Fruit fly (Drosophila melanogaster) whole organism, embryonic: Measurements from ENCODE around the gene sit.

Source experiments
- Awh ChIP-seq: fragments of 200-800 bp; sonication (Bioruptor generic); IDR thresholded peaks from 2 replicates; pipeline ENCODE4, ENCODE4 v1.3.6; 2022; ENCODE audit warnings: missing biosample characterization, missing genetic modification characterization
- Bgb ChIP-seq: fragments of 200-800 bp; sonication (Bioruptor generic); IDR thresholded peaks from 2 replicates; pipeline ENCODE4 v1.3.6; 2022; ENCODE audit warnings: missing biosample characterization, missing genetic modification characterization; ENCODE audit not compliant: partially characterized antibody
- CG10321 ChIP-seq: fragments of 200-800 bp; sonication (Bioruptor generic); IDR thresholded peaks from 2 replicates; pipeline ENCODE4 v1.3.6; 2022; ENCODE audit warnings: missing biosample characterization, missing genetic modification characterization
- CG10543 ChIP-seq: fragments of 200-800 bp; sonication (Bioruptor generic); optimal IDR thresholded peaks from 3 replicates; lab custom pipeline; 2017; ENCODE audit warnings: missing biosample characterization, mild to moderate bottlenecking, missing genetic modification characterization, moderate library complexity
- CG11456 ChIP-seq: fragments of 200-800 bp; sonication (Bioruptor generic); IDR thresholded peaks from 3 replicates; pipeline ENCODE4 v1.3.6; 2022; ENCODE audit warnings: missing biosample characterization, missing genetic modification characterization
- CG12299 ChIP-seq: fragments of 200-800 bp; sonication (Bioruptor generic); optimal IDR thresholded peaks from 2 replicates; lab custom pipeline; 2018; ENCODE audit warnings: missing biosample characterization, mild to moderate bottlenecking, missing genetic modification characterization
- CG12391 ChIP-seq: fragments of 200-800 bp; sonication (Bioruptor generic); optimal IDR thresholded peaks from 3 replicates; lab custom pipeline; 2018; ENCODE audit warnings: missing biosample characterization, mild to moderate bottlenecking, missing genetic modification characterization, moderate library complexity
- CG13287 ChIP-seq: fragments of 200-800 bp; sonication (Bioruptor generic); IDR thresholded peaks from 2 replicates; pipeline ENCODE4 v1.3.6; 2022; ENCODE audit warnings: missing biosample characterization, missing genetic modification characterization; ENCODE audit not compliant: partially characterized antibody
- CG13624 ChIP-seq: fragments of 200-800 bp; sonication (Bioruptor generic); optimal IDR thresholded peaks from 2 replicates; lab custom pipeline; 2016; ENCODE audit warnings: missing biosample characterization, missing genetic modification characterization
- CG18764 ChIP-seq: fragments of 200-800 bp; sonication (Bioruptor generic); optimal IDR thresholded peaks from 3 replicates; lab custom pipeline; 2016; ENCODE audit warnings: missing biosample characterization, missing genetic modification characterization
- CG2116 ChIP-seq: fragments of 200-800 bp; sonication (Bioruptor generic); optimal IDR thresholded peaks from 3 replicates; lab custom pipeline; 2018; ENCODE audit warnings: missing biosample characterization, mild to moderate bottlenecking, missing genetic modification characterization
- CG2129 ChIP-seq: fragments of 200-800 bp; sonication (Bioruptor generic); IDR thresholded peaks from 2 replicates; pipeline ENCODE4 v1.3.6; 2022; ENCODE audit warnings: missing biosample characterization, missing genetic modification characterization; ENCODE audit not compliant: partially characterized antibody
- CG30020 ChIP-seq: fragments of 200-800 bp; optimal IDR thresholded peaks from 2 replicates; lab custom pipeline; 2019; ENCODE audit warnings: missing biosample characterization, mild to moderate bottlenecking, missing genetic modification characterization, moderate library complexity
- CG3281 ChIP-seq: fragments of 200-800 bp; sonication (Bioruptor generic); optimal IDR thresholded peaks from 3 replicates; lab custom pipeline; 2017; ENCODE audit warnings: missing biosample characterization, mild to moderate bottlenecking, missing genetic modification characterization
- CG3407 ChIP-seq: fragments of 200-800 bp; sonication (Bioruptor generic); optimal IDR thresholded peaks from 2 replicates; lab custom pipeline; 2018; ENCODE audit warnings: missing biosample characterization, mild to moderate bottlenecking, missing genetic modification characterization
- CG7556 ChIP-seq: fragments of 200-800 bp; sonication (Bioruptor generic); optimal IDR thresholded peaks from 2 replicates; lab custom pipeline; 2017; ENCODE audit warnings: missing biosample characterization, mild to moderate bottlenecking, missing genetic modification characterization
- HLHmδ ChIP-seq: fragments of 200-800 bp; sonication (Bioruptor generic); optimal IDR thresholded peaks from 2 replicates; lab custom pipeline; 2018; ENCODE audit warnings: missing biosample characterization, mild to moderate bottlenecking, missing genetic modification characterization, moderate library complexity
- Hand ChIP-seq: fragments of 200-800 bp; sonication (Bioruptor generic); optimal IDR thresholded peaks from 2 replicates; lab custom pipeline; 2017; ENCODE audit warnings: mild to moderate bottlenecking, missing biosample characterization, missing genetic modification reagents, missing genetic modification characterization
- Hmr ChIP-seq: fragments of 200-800 bp; sonication (Bioruptor generic); optimal IDR thresholded peaks from 3 replicates; lab custom pipeline; 2017; ENCODE audit warnings: mild to moderate bottlenecking, missing biosample characterization, missing genetic modification reagents, missing genetic modification characterization
- Lim3 ChIP-seq: fragments of 200-800 bp; sonication (Bioruptor generic); IDR thresholded peaks from 2 replicates; pipeline ENCODE4 v1.3.6; 2022; ENCODE audit warnings: missing biosample characterization, missing genetic modification characterization
- MESR4 ChIP-seq: fragments of 200-800 bp; sonication (Bioruptor generic); optimal IDR thresholded peaks from 2 replicates; lab custom pipeline; 2018; ENCODE audit warnings: missing biosample characterization, mild to moderate bottlenecking, missing genetic modification characterization, moderate library complexity
- Neu2 ChIP-seq: fragments of 200-800 bp; sonication (Bioruptor generic); optimal IDR thresholded peaks from 3 replicates; lab custom pipeline; 2016; ENCODE audit warnings: missing biosample characterization, missing genetic modification characterization, borderline replicate concordance
- Sox102F ChIP-seq: fragments of 200-800 bp; sonication (Bioruptor generic); optimal IDR thresholded peaks from 2 replicates; lab custom pipeline; 2018; ENCODE audit warnings: missing biosample characterization, mild to moderate bottlenecking, missing genetic modification characterization, moderate library complexity
- Stat92E ChIP-seq, 3 experiments: fragments of >200 bp in 2 of 3; fragments of 200-800 bp in 1 of 3; sonication (Bioruptor generic) in 1 of 3; optimal IDR thresholded peaks; 2 replicates each; lab custom pipeline; 2017 to 2019; ENCODE audit warnings: missing biosample characterization in 3 of 3, missing genetic modification characterization in 3 of 3, mild to moderate bottlenecking in 1 of 3, moderate library complexity in 1 of 3
- Taf1 ChIP-seq: fragments of 200-800 bp; sonication (Bioruptor generic); IDR thresholded peaks from 2 replicates; pipeline ENCODE4 v1.3.6; 2022; ENCODE audit warnings: missing biosample characterization, missing genetic modification characterization
- Usf ChIP-seq: fragments of 200-800 bp; sonication (Bioruptor generic); optimal IDR thresholded peaks from 2 replicates; lab custom pipeline; 2017; ENCODE audit warnings: missing genotype, missing biosample characterization, missing genetic modification characterization
- Xrp1 ChIP-seq: fragments of 200-800 bp; sonication (Bioruptor generic); IDR thresholded peaks from 2 replicates; pipeline ENCODE4 v1.3.6; 2022; ENCODE audit warnings: missing biosample characterization, missing genetic modification characterization
- al ChIP-seq: fragments of 200-800 bp; sonication (Bioruptor generic); IDR thresholded peaks from 2 replicates; pipeline ENCODE4 v1.3.6; 2022; ENCODE audit warnings: missing biosample characterization, missing genetic modification characterization
- az2 ChIP-seq: fragments of 200-800 bp; sonication (Bioruptor generic); optimal IDR thresholded peaks from 3 replicates; lab custom pipeline; 2016; ENCODE audit warnings: missing biosample characterization, missing genetic modification characterization
- bsh ChIP-seq, 2 experiments: fragments of 200-800 bp; sonication (Bioruptor generic); optimal IDR thresholded peaks; 2 replicates each; lab custom pipeline; 2017 to 2018; ENCODE audit warnings: mild to moderate bottlenecking in 2 of 2, missing biosample characterization in 2 of 2, missing genetic modification characterization in 2 of 2, moderate library complexity in 1 of 2
- cas ChIP-seq: fragments of 200-800 bp; sonication (Bioruptor generic); IDR thresholded peaks from 2 replicates; pipeline ENCODE4 v1.3.6; 2022; ENCODE audit warnings: missing biosample characterization, missing genetic modification characterization
- chif ChIP-seq, 2 experiments: fragments of 200-800 bp; sonication (Bioruptor generic); optimal IDR thresholded peaks; 3 replicates each; lab custom pipeline; 2016; ENCODE audit warnings: missing biosample characterization in 2 of 2, missing genetic modification characterization in 2 of 2
- ci ChIP-seq: fragments of 200-800 bp; sonication (Bioruptor generic); IDR thresholded peaks from 3 replicates; pipeline ENCODE4 v1.3.6; 2022; ENCODE audit warnings: missing biosample characterization, missing genetic modification characterization
- fru ChIP-seq: fragments of >200 bp; optimal IDR thresholded peaks from 2 replicates; lab custom pipeline; 2017
- gce ChIP-seq: fragments of 200-800 bp; sonication (Bioruptor generic); IDR thresholded peaks from 3 replicates; pipeline ENCODE4 v1.3.6; 2022; ENCODE audit warnings: missing biosample characterization, missing genetic modification characterization
- gem ChIP-seq: fragments of 200-800 bp; sonication (Bioruptor generic); optimal IDR thresholded peaks from 2 replicates; lab custom pipeline; 2019; ENCODE audit warnings: missing biosample characterization, mild to moderate bottlenecking, missing genetic modification characterization, moderate library complexity
- ind ChIP-seq: fragments of 200-800 bp; sonication (Bioruptor generic); optimal IDR thresholded peaks from 3 replicates; lab custom pipeline; 2016; ENCODE audit warnings: missing biosample characterization, missing genetic modification characterization
- klu ChIP-seq: fragments of 200-800 bp; sonication (Bioruptor generic); IDR thresholded peaks from 2 replicates; pipeline ENCODE4 v1.3.6; 2022; ENCODE audit warnings: missing biosample characterization, missing genetic modification characterization
- lilli ChIP-seq: fragments of 200-800 bp; sonication (Bioruptor generic); optimal IDR thresholded peaks from 3 replicates; lab custom pipeline; 2016; ENCODE audit warnings: missing biosample characterization, missing genetic modification characterization
- pan ChIP-seq, 4 experiments: fragments of >200 bp in 3 of 4; fragments of 200-800 bp in 1 of 4; sonication (Bioruptor generic) in 1 of 4; optimal IDR thresholded peaks in 3 of 4; IDR thresholded peaks in 1 of 4; 2 replicates each; pipeline versions ENCODE4 v1.3.6 to Lab custom; 2017 to 2022; ENCODE audit warnings: missing biosample characterization in 2 of 4, missing genetic modification characterization in 2 of 4, mixed read lengths in 1 of 4
- phol ChIP-seq: fragments of 200-800 bp; sonication (Bioruptor generic); optimal IDR thresholded peaks from 3 replicates; lab custom pipeline; 2018; ENCODE audit warnings: missing biosample characterization, mild to moderate bottlenecking, missing genetic modification characterization, moderate library complexity
- ranshi ChIP-seq: fragments of 200-800 bp; sonication (Bioruptor generic); IDR thresholded peaks from 2 replicates; pipeline ENCODE4 v1.3.6; 2022; ENCODE audit warnings: missing biosample characterization, missing genetic modification characterization
- sisA ChIP-seq: fragments of 200-800 bp; sonication (Bioruptor generic); IDR thresholded peaks from 2 replicates; pipeline ENCODE4 v1.3.6; 2022; ENCODE audit warnings: missing biosample characterization, missing genetic modification characterization
- sr ChIP-seq: fragments of 200-800 bp; sonication (Bioruptor generic); IDR thresholded peaks from 3 replicates; pipeline ENCODE4 v1.3.6; 2022; ENCODE audit warnings: missing biosample characterization, missing genetic modification characterization
- stc ChIP-seq: fragments of 200-800 bp; sonication (Bioruptor generic); IDR thresholded peaks from 2 replicates; pipeline ENCODE4 v1.3.6; 2022; ENCODE audit warnings: missing biosample characterization, missing genetic modification characterization
- unc-4 ChIP-seq: fragments of 200-800 bp; sonication (Bioruptor generic); IDR thresholded peaks from 2 replicates; pipeline ENCODE4 v1.3.6; 2022; ENCODE audit warnings: missing biosample characterization, missing genetic modification characterization; ENCODE audit not compliant: partially characterized antibody
- vvl ChIP-seq: fragments of 200-800 bp; sonication (Bioruptor generic); IDR thresholded peaks from 2 replicates; pipeline ENCODE4 v1.3.6; 2022; ENCODE audit warnings: missing biosample characterization, missing genetic modification characterization
- wek ChIP-seq: fragments of 200-800 bp; sonication (Bioruptor generic); optimal IDR thresholded peaks from 3 replicates; lab custom pipeline; 2018; ENCODE audit warnings: missing biosample characterization, mild to moderate bottlenecking, missing genetic modification characterization, moderate library complexity

The sit gene

dm6 chr3R:22528264-22529158, 33.9 kb downstream of the sit start, which contains the start of gene CG5346 (continued):
- no peak for TF ChIP-seq Taf1 (GFP tag; lab: Robert Waterston, UW)
- no peak for TF ChIP-seq CG13624
- TF ChIP-seq Neu2 (GFP tag; lab: Kevin White, UChicago) = no peak
- no peak for TF ChIP-seq CG3281
- TF ChIP-seq al (GFP tag; lab: Robert Waterston, UW) = no peak
- TF ChIP-seq CG7556 = no peak
- TF ChIP-seq Usf (GFP tag; lab: Kevin White, UChicago) = no peak
- no peak for TF ChIP-seq sisA
- TF ChIP-seq ranshi (GFP tag; lab: Robert Waterston, UW) = no peak
- TF ChIP-seq CG18764 (GFP tag; lab: Kevin White, UChicago) = no peak
- no peak for TF ChIP-seq CG11456 (GFP tag; lab: Robert Waterston, UW)
- peak; percentile 41 for TF ChIP-seq CG2116 (GFP tag; lab: Kevin White, UChicago)
- TF ChIP-seq Bgb (GFP tag; lab: Robert Waterston, UW) = peak; percentile 95
- no peak for TF ChIP-seq CG12391 (tag; lab: Kevin White, UChicago)
- no peak for TF ChIP-seq sr (GFP tag; lab: Robert Waterston, UW)
- TF ChIP-seq CG13287 (GFP tag; lab: Robert Waterston, UW) = peak; percentile 87
- TF ChIP-seq wek = no peak
- no peak; the same call in 1 of the 2 replicates for TF ChIP-seq stc (GFP tag; lab: Robert Waterston, UW)
- TF ChIP-seq CG12299 (tag; lab: Kevin White, UChicago) = no peak
- no peak for TF ChIP-seq gce (GFP tag; lab: Robert Waterston, UW)
- TF ChIP-seq CG3407 = no peak
- TF ChIP-seq CG30020 (tag; lab: Kevin White, UChicago) = no peak
- no peak for TF ChIP-seq chif (GFP tag; optimal IDR thresholded peaks at IDR 0.05; lab: Kevin White, UChicago)
- TF ChIP-seq CG10321 (GFP tag; lab: Robert Waterston, UW) = no peak
- peak in 1 of 2 experiments; percentile 31 for TF ChIP-seq bsh (GFP tag; optimal IDR thresholded peaks at IDR 0.05; lab: Kevin White, UChicago)
- no peak for TF ChIP-seq Lim3 (GFP tag; lab: Robert Waterston, UW)
- TF ChIP-seq klu (GFP tag; lab: Robert Waterston, UW) = no peak
- TF ChIP-seq Hmr (GFP tag; lab: Kevin White, UChicago) = no peak
- TF ChIP-seq CG2129 = peak; percentile 54
- TF ChIP-seq fru (lab: Kevin White, UChicago) = no peak
- no peak for TF ChIP-seq Hand (GFP tag; lab: Kevin White, UChicago)
- no peak for TF ChIP-seq Stat92E (GFP tag; optimal IDR thresholded peaks at IDR 0.05; lab: Kevin White, UChicago)
- TF ChIP-seq ci = no peak; the same call in 2 of the 3 replicates
- TF ChIP-seq vvl (GFP tag; lab: Robert Waterston, UW) = no peak
- TF ChIP-seq phol = no peak
- TF ChIP-seq lilli = peak; percentile 6
- peak; percentile 14 for TF ChIP-seq MESR4 (GFP tag; lab: Kevin White, UChicago)
- no peak for TF ChIP-seq Awh (GFP tag; lab: Robert Waterston, UW)
- no peak for TF ChIP-seq gem
- no peak for TF ChIP-seq cas
- TF ChIP-seq az2 (GFP tag; lab: Kevin White, UChicago) = no peak
- no peak for TF ChIP-seq HLHmδ (GFP tag; lab: Kevin White, UChicago)
- no peak for TF ChIP-seq Sox102F (GFP tag; lab: Kevin White, UChicago)
- TF ChIP-seq CG10543 (GFP tag; lab: Kevin White, UChicago) = no peak
- no peak for TF ChIP-seq Xrp1 (GFP tag; lab: Robert Waterston, UW)
- no peak for TF ChIP-seq ind (GFP tag; lab: Kevin White, UChicago)
- TF ChIP-seq pan (optimal IDR thresholded peaks at IDR 0.05; lab: Kevin White, UChicago) = no peak
- no peak for TF ChIP-seq pan (GFP tag; optimal IDR thresholded peaks at IDR 0.05 in 1 of 2, IDR thresholded peaks at IDR 0.05 in 1 of 2)
- peak; percentile 73 for TF ChIP-seq unc-4
